Fruit fly (Drosophila melanogaster): ENCODE measurements around the gene CG42322.
A peak's percentile ranks its signal among the peaks of the same experiment; 100 is the strongest.

Gene CG42322

DNA sequence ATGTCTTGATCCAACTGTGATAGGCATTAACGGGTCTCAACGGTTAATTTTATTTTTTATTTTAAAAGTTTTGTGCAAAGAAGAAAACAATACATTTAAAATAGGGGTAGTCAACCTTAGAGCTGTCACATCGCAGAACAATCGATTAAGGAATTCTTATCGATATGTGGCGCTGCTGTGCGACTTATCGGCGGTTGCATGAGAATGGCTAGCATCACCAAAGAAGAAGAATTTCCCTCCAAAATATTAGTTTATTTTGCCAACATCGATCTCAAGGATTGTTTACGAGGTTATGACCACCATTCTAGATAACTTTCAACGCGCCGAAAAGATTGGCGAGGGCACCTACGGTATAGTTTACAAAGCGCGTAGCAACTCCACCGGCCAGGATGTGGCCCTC lies 4.5 kb upstream of the CG42322 start, which contains the start of gene Cdk2 (continued):
- TF ChIP-seq CG4404 (GFP tag; IDR thresholded peaks at IDR 0.05) (no peak), ssp (GFP tag; IDR thresholded peaks at IDR 0.05) (peak; percentile 51), chm (GFP tag; IDR thresholded peaks at IDR 0.05) (0 out of 2 replicates have a peak, but pooled peaks have one; percentile 19), cato (GFP tag; optimal IDR thresholded peaks at IDR 0.05; ENCODE audit: borderline replicate concordance) (no peak), CG6813 (GFP tag; optimal IDR thresholded peaks at IDR 0.05) (no peak), CG8944 (GFP tag; optimal IDR thresholded peaks at IDR 0.05) (no peak), CG32767 (GFP tag; IDR thresholded peaks at IDR 0.05) (no peak), nmo (GFP tag; optimal IDR thresholded peaks at IDR 0.05) (peak; percentile 54), CG33213 (GFP tag; optimal IDR thresholded peaks at IDR 0.05) (peak; percentile 7), Atf6 (GFP tag; IDR thresholded peaks at IDR 0.05) (no peak), her (GFP tag; optimal IDR thresholded peaks at IDR 0.05) (peak; percentile 9), CG16815 (GFP tag; optimal IDR thresholded peaks at IDR 0.05) (no peak), eve (GFP tag; optimal IDR thresholded peaks at IDR 0.05) (no peak), crp (GFP tag; optimal IDR thresholded peaks at IDR 0.05) (no peak), crol (GFP tag; IDR thresholded peaks at IDR 0.05) (no peak), ind (GFP tag; optimal IDR thresholded peaks at IDR 0.05) (no peak), corto (GFP tag; optimal IDR thresholded peaks at IDR 0.05) (no peak), CG31441 (GFP tag; IDR thresholded peaks at IDR 0.05) (no peak), PHDP (tag; optimal IDR thresholded peaks at IDR 0.05) (no peak), CG17186 (GFP tag; optimal IDR thresholded peaks at IDR 0.05) (peak; percentile 24), klu (GFP tag; IDR thresholded peaks at IDR 0.05) (no peak), dmrt11E (tag; optimal IDR thresholded peaks at IDR 0.05) (no peak), lbe (GFP tag; optimal IDR thresholded peaks at IDR 0.05) (no peak), D19B (GFP tag; optimal IDR thresholded peaks at IDR 0.05) (no peak), CG31224 (GFP tag; IDR thresholded peaks at IDR 0.05) (no peak), danr (GFP tag; IDR thresholded peaks at IDR 0.05) (no peak), crc (GFP tag; optimal IDR thresholded peaks at IDR 0.05) (no peak), so (GFP tag; IDR thresholded peaks at IDR 0.05) (no peak), HLH54F (GFP tag; optimal IDR thresholded peaks at IDR 0.05) (peak; percentile 29), CG11398 (GFP tag; optimal IDR thresholded peaks at IDR 0.05) (no peak), CG8478 (optimal IDR thresholded peaks at IDR 0.05) (no peak), kni (GFP tag; optimal IDR thresholded peaks at IDR 0.05) (no peak), fu2 (GFP tag; optimal IDR thresholded peaks at IDR 0.05) (no peak)

DNA sequence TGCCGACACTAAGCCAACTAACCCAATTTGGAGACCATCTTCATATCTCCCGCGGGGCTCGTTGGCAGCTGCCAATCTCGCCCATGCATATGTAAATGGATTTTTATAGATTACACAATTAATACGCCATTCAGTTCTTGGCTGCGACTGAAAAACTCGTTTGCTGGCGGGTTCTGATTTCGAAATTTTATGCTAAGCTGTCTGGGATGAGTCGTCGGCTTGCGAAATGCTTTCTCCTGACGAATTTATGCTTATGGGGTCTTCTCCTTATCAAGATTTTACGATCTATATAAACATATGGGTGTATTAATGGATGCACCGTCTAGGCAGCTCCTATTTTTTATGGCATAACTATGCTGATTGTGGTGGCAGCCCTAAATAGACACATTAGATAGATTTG lies 908 bp upstream of the CG42322 start, which contains the start of gene CG17267:
TSS of gene CG17267 (minus strand) at position 101 of the 400 bp plus-strand sequence.
- no peak for TF ChIP-seq CG1024 (GFP tag; IDR thresholded peaks at IDR 0.05)
- TF ChIP-seq row (GFP tag; IDR thresholded peaks at IDR 0.05): no peak
- TF ChIP-seq CG1529 (GFP tag; optimal IDR thresholded peaks at IDR 0.05): no peak
- TF ChIP-seq Med (GFP tag): peak; percentile 16
- no peak for TF ChIP-seq Dp (GFP tag; optimal IDR thresholded peaks at IDR 0.05)
- no peak for TF ChIP-seq Pdp1 (GFP tag; optimal IDR thresholded peaks at IDR 0.05)
- TF ChIP-seq CG13894 (tag; optimal IDR thresholded peaks at IDR 0.05): no peak
- TF ChIP-seq zen (tag; optimal IDR thresholded peaks at IDR 0.05): no peak
- no peak for TF ChIP-seq wek (GFP tag; optimal IDR thresholded peaks at IDR 0.05)

Measured in whole organism, embryonic.